Worm (Caenorhabditis elegans): ENCODE measurements around the gene R08C7.12.

R08C7.12 gene

DNA sequence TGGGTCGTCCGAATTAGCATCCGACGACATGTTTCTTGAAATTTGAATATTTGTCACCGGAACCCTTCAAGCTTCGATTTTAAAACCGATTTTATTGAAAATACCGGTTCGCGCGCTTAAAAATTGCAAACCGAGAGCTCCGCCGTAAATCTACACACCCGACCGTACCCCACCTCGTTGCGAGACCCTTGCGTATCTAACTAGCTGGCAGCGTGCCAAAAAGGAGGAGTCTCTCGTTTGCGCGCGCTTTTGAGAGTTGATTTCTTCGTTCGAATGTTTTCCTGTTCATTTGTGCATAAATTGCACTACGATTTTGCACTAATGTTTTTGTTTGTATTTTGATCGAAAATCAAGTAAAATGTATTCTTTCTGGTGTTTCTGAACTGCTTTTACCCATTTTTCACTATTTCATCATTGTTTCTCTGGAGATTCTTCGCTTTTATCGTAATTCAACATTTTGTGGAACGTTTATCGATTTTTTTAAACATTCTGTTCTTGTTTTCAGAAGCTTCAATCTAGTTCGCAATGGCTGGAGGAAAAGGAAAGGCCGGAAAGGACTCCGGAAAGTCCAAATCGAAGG lies 3.7 kb upstream of the R08C7.12 start, which contains the start of the genes wapl-1 and htz-1 (continued):
- TF ChIP-seq daf-8 (GFP tag; IDR thresholded peaks at IDR 0.05): no peak
- TF ChIP-seq lim-7 (GFP tag; IDR thresholded peaks at IDR 0.05): no peak
- TF ChIP-seq vab-7 (GFP tag; IDR thresholded peaks at IDR 0.05): peak; percentile 52; the same call in 1 of the 2 replicates
- peak; percentile 3 for TF ChIP-seq spr-3 (GFP tag; optimal IDR thresholded peaks at IDR 0.05)
- peak; percentile 98 for TF ChIP-seq T26A8.4 (GFP tag; IDR thresholded peaks at IDR 0.05)
- TF ChIP-seq F44E2.7 (GFP tag; IDR thresholded peaks at IDR 0.05): no peak
- peak; percentile 38 to 91 for TF ChIP-seq hif-1 (tag; optimal IDR thresholded peaks at IDR 0.05)
- TF ChIP-seq ceh-82 (tag; optimal IDR thresholded peaks at IDR 0.05): no peak
- no peak for TF ChIP-seq ztf-7 (tag; optimal IDR thresholded peaks at IDR 0.05)
- no peak for TF ChIP-seq aly-2 (tag; optimal IDR thresholded peaks at IDR 0.05)
- TF ChIP-seq daf-16 (GFP tag; optimal IDR thresholded peaks at IDR 0.05): peak in 1 of 2 experiments; percentile 72
- TF ChIP-seq daf-16 (tag; optimal IDR thresholded peaks at IDR 0.05): peak; percentile 74
- peak; percentile 83; the same call in 1 of the 2 replicates for TF ChIP-seq D1046.2 (GFP tag; IDR thresholded peaks at IDR 0.05)
- peak; percentile 92 for TF ChIP-seq hlh-11 (tag; optimal IDR thresholded peaks at IDR 0.05)
- no peak for TF ChIP-seq dmd-8 (GFP tag; IDR thresholded peaks at IDR 0.05)
- TF ChIP-seq ceh-32 (tag; optimal IDR thresholded peaks at IDR 0.05; ENCODE audit: poor library complexity): no peak
- TF ChIP-seq F37D6.2 (tag; optimal IDR thresholded peaks at IDR 0.05): peak; percentile 85
- peak; percentile 84 for TF ChIP-seq ctbp-1 (GFP tag; IDR thresholded peaks at IDR 0.05)
- no peak for TF ChIP-seq Y105C5A.15 (GFP tag; IDR thresholded peaks at IDR 0.05)
- peak; percentile 18 for TF ChIP-seq ceh-28 (tag; optimal IDR thresholded peaks at IDR 0.05)
- TF ChIP-seq madf-9 (GFP tag; conservative IDR thresholded peaks at IDR 0.05): peak; percentile 77
- TF ChIP-seq nhr-102 (tag; optimal IDR thresholded peaks at IDR 0.05): peak; percentile 91
- no peak for TF ChIP-seq nhr-111 (GFP tag; optimal IDR thresholded peaks at IDR 0.05)
- TF ChIP-seq F26F4.8 (GFP tag; conservative IDR thresholded peaks at IDR 0.05): no peak
- TF ChIP-seq mdl-1 (tag; optimal IDR thresholded peaks at IDR 0.05): peak in 1 of 2 experiments; percentile 81
- TF ChIP-seq set-16 (GFP tag; IDR thresholded peaks at IDR 0.05): peak; percentile 42; the same call in 1 of the 2 replicates
- peak; percentile 88 for TF ChIP-seq saeg-2 (GFP tag; IDR thresholded peaks at IDR 0.05)
- TF ChIP-seq ztf-11 (tag; optimal IDR thresholded peaks at IDR 0.05): no peak
- TF ChIP-seq nhr-77 (tag; optimal IDR thresholded peaks at IDR 0.05): peak; percentile 91
- TF ChIP-seq dmd-6 (GFP tag; IDR thresholded peaks at IDR 0.05): peak; percentile 92
- TF ChIP-seq ZK546.5 (tag; optimal IDR thresholded peaks at IDR 0.05): peak; percentile 76 to 97
- peak; percentile 18 for TF ChIP-seq zip-2 (tag; optimal IDR thresholded peaks at IDR 0.05)
- peak; percentile 67 for TF ChIP-seq F10B5.3 (tag; optimal IDR thresholded peaks at IDR 0.05)
- peak; percentile 88 for TF ChIP-seq ama-1 (optimal IDR thresholded peaks at IDR 0.05)
- peak; percentile 84 for TF ChIP-seq unc-130 (GFP tag; optimal IDR thresholded peaks at IDR 0.05)
- TF ChIP-seq gei-8 (GFP tag; optimal IDR thresholded peaks at IDR 0.05): peak; percentile 31
- peak; percentile 75 for TF ChIP-seq jun-1 (tag; optimal IDR thresholded peaks at IDR 0.05)
- 0 out of 2 replicates have a peak, but pooled peaks have one; percentile 34 for TF ChIP-seq Y48G9A.11 (GFP tag; IDR thresholded peaks at IDR 0.05)
- TF ChIP-seq ceh-20 (GFP tag; IDR thresholded peaks at IDR 0.05): peak; percentile 93
- TF ChIP-seq attf-4 (tag; optimal IDR thresholded peaks at IDR 0.05): no peak
- TF ChIP-seq unc-62 (GFP tag; optimal IDR thresholded peaks at IDR 0.05 in 1 of 2): peak in 1 of 2 experiments; percentile 99
- no peak for TF ChIP-seq unc-62 (tag; optimal IDR thresholded peaks at IDR 0.05)
- peak; percentile 88; the same call in 1 of the 2 replicates for TF ChIP-seq pha-4 (GFP tag; IDR thresholded peaks at IDR 0.05)
- TF ChIP-seq pha-4 (tag; optimal IDR thresholded peaks at IDR 0.05): peak; percentile 46
- TF ChIP-seq skn-1 (tag; optimal IDR thresholded peaks at IDR 0.05): no peak
- TF ChIP-seq Y5F2A.4 (GFP tag; optimal IDR thresholded peaks at IDR 0.05): no peak
- TF ChIP-seq nhr-48 (tag; optimal IDR thresholded peaks at IDR 0.05): peak; percentile 78
- no peak; the same call in 1 of the 2 replicates for TF ChIP-seq php-3 (GFP tag; IDR thresholded peaks at IDR 0.05)
- peak; percentile 84 for TF ChIP-seq mdt-29 (GFP tag; IDR thresholded peaks at IDR 0.05)
- TF ChIP-seq lir-3 (tag; optimal IDR thresholded peaks at IDR 0.05): no peak
- TF ChIP-seq snpc-1.2 (GFP tag; IDR thresholded peaks at IDR 0.05): peak; percentile 72
- TF ChIP-seq hmg-1.1 (GFP tag; IDR thresholded peaks at IDR 0.05): peak; percentile 88

Measured in whole organism, L4 larva.